Worm (Caenorhabditis elegans) whole organism, dauer: ENCODE data around the gene far-4.

Experiments used
- unc-62 ChIP-seq: sonication (generic microtip); optimal IDR thresholded peaks from 2 replicates; lab custom pipeline; 2017; ENCODE audit warnings: missing biosample characterization, missing genetic modification reagents, missing genetic modification characterization

The far-4 gene

DNA sequence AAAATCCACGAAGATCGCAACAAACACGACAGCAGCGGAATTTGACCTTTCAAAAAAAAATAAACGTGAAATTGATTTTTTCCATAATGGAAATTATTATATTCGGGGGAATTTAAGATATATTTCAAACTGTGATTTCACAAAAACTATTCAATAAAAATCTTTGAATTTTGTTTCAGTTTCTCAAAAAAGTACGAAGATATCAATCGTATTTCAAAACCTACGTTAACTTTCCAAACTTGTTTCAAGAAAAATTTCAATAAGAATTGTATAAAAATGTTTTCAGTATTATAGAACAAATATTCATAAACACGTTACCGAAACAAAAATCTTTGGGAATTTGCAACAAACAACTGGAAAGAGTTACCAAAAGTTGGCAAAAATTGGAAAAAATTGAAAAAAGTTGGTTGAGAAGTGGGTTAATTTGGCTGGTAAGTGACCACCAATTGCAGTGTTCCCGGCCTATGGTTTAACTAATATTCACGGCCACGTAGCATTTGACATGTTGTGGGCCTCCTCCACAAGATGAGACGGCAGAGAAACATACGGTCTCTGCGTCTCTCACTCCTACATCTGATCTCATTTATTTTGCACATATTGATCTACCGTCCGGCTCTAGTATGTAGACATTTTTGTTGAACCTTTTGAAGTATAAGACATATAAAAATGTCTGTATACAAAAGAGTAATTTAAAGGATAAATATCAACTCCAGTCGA is 48.5 kb downstream of the far-4 start, which contains the start of the genes T16G1.9 and T16G1.18:
Gene T16G1.9, minus strand, starts transcription at position 51 of the 717 bp plus-strand sequence.
Gene T16G1.18, plus strand, starts transcription at position 493 of the 717 bp plus-strand sequence.
- TF ChIP-seq unc-62 (GFP tag; lab: Kevin White, UChicago): no peak

DNA sequence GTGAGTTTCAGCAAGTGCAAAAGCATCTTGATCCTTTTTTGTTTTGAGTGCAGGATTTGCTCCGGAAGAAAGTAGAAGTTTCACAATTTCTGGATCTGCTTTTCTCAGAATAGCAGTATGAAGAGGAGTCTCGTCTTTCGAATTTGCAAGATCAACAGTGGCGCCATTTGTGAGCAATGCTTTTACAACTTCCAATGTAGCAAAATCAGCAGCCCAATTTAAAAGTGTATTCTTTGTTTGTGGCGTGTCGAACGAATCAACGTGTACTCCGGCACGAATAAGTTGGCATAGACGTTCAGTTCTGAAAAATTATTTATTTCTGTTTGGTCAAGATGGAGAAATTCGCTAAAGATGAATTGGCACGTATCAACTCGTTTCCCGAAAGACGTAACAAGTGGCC is 49.9 kb downstream of the far-4 start, which contains the start of gene T16G1.13:
Gene T16G1.13, plus strand, starts transcription at position 301 of the 400 bp plus-strand sequence.
- no peak for TF ChIP-seq unc-62 (GFP tag; lab: Kevin White, UChicago)
